Fruit fly (Drosophila melanogaster) whole organism, embryonic: ENCODE measurements around the gene tra.

ENCODE experiments used
- Atf6 ChIP-seq: fragments of 200-800 bp; sonication (Bioruptor generic); IDR thresholded peaks from 2 replicates; pipeline ENCODE4 v1.3.6; 2022; ENCODE audit warnings: missing biosample characterization, missing genetic modification characterization
- CG12236 ChIP-seq: fragments of 200-800 bp; sonication (Bioruptor generic); optimal IDR thresholded peaks from 2 replicates; lab custom pipeline; 2016; ENCODE audit warnings: missing biosample characterization, missing genetic modification characterization
- CG13123 ChIP-seq: fragments of 200-800 bp; sonication (Bioruptor generic); optimal IDR thresholded peaks from 2 replicates; lab custom pipeline; 2016; ENCODE audit warnings: missing biosample characterization, missing genetic modification characterization
- CG13296 ChIP-seq: fragments of 200-800 bp; sonication (Bioruptor generic); optimal IDR thresholded peaks from 3 replicates; lab custom pipeline; 2018; ENCODE audit warnings: missing biosample characterization, mild to moderate bottlenecking, missing genetic modification characterization
- CG13624 ChIP-seq: fragments of 200-800 bp; sonication (Bioruptor generic); optimal IDR thresholded peaks from 2 replicates; lab custom pipeline; 2016; ENCODE audit warnings: missing biosample characterization, missing genetic modification characterization
- CG1647 ChIP-seq: fragments of 200-800 bp; sonication (Bioruptor generic); optimal IDR thresholded peaks from 3 replicates; lab custom pipeline; 2016; ENCODE audit warnings: missing biosample characterization, missing genetic modification characterization
- CG18476 ChIP-seq: fragments of 200-800 bp; sonication (Bioruptor generic); optimal IDR thresholded peaks from 2 replicates; lab custom pipeline; 2016; ENCODE audit warnings: missing biosample characterization, mild to moderate bottlenecking, missing genetic modification characterization
- CG2120 ChIP-seq: fragments of 200-800 bp; sonication (Bioruptor generic); optimal IDR thresholded peaks from 3 replicates; lab custom pipeline; 2016; ENCODE audit warnings: missing biosample characterization, missing genetic modification characterization
- CG2712 ChIP-seq: fragments of 200-800 bp; optimal IDR thresholded peaks from 3 replicates; lab custom pipeline; 2019; ENCODE audit warnings: missing biosample characterization, mild to moderate bottlenecking, missing genetic modification characterization, moderate library complexity
- CG2875 ChIP-seq: fragments of 200-800 bp; sonication (Bioruptor generic); optimal IDR thresholded peaks from 2 replicates; lab custom pipeline; 2017; ENCODE audit warnings: missing biosample characterization, mild to moderate bottlenecking, missing genetic modification characterization, missing genetic modification reagents
- CG30431 ChIP-seq: fragments of 200-800 bp; sonication (Bioruptor generic); optimal IDR thresholded peaks from 2 replicates; lab custom pipeline; 2017; ENCODE audit warnings: missing biosample characterization, missing genetic modification characterization
- CG32772 ChIP-seq: fragments of 200-800 bp; sonication (Bioruptor generic); IDR thresholded peaks from 2 replicates; pipeline ENCODE4 v1.3.6; 2022; ENCODE audit warnings: missing biosample characterization, missing genetic modification characterization
- CG34224 ChIP-seq: fragments of 200-800 bp; sonication (Bioruptor generic); IDR thresholded peaks from 3 replicates; pipeline ENCODE4 v1.3.6; 2022; ENCODE audit warnings: missing biosample characterization, missing genetic modification characterization; ENCODE audit not compliant: partially characterized antibody
- CG4282 ChIP-seq: fragments of 200-800 bp; sonication (Bioruptor generic); optimal IDR thresholded peaks from 2 replicates; lab custom pipeline; 2016; ENCODE audit warnings: missing biosample characterization, missing genetic modification characterization
- CG4404 ChIP-seq: fragments of 200-800 bp; sonication (Bioruptor generic); IDR thresholded peaks from 2 replicates; pipeline ENCODE4 v1.3.6; 2022; ENCODE audit warnings: missing biosample characterization, missing genetic modification characterization
- CG4730 ChIP-seq: fragments of 200-800 bp; sonication (Bioruptor generic); IDR thresholded peaks from 2 replicates; pipeline ENCODE4 v1.3.6; 2022; ENCODE audit warnings: missing biosample characterization, missing genetic modification characterization
- CG5180 ChIP-seq: fragments of 200-800 bp; sonication (Bioruptor generic); optimal IDR thresholded peaks from 3 replicates; lab custom pipeline; 2017; ENCODE audit warnings: missing biosample characterization, missing genetic modification characterization, mild to moderate bottlenecking, moderate library complexity, missing genetic modification reagents
- CG5953 ChIP-seq: fragments of 200-800 bp; sonication (Bioruptor generic); IDR thresholded peaks from 2 replicates; pipeline ENCODE4 v1.3.6; 2022; ENCODE audit warnings: missing biosample characterization, missing genetic modification characterization
- CG7963 ChIP-seq: fragments of 200-800 bp; sonication (Bioruptor generic); IDR thresholded peaks from 3 replicates; pipeline ENCODE4 v1.3.6; 2022; ENCODE audit warnings: missing biosample characterization, missing genetic modification characterization; ENCODE audit not compliant: partially characterized antibody
- CG8290 ChIP-seq, 3 experiments: fragments of 200-800 bp; sonication (Bioruptor generic); optimal IDR thresholded peaks; 2 replicates each; lab custom pipeline; 2016 to 2019; ENCODE audit warnings: missing biosample characterization in 3 of 3, missing genetic modification characterization in 3 of 3, mild to moderate bottlenecking in 2 of 3, moderate library complexity in 1 of 3
- CTCF ChIP-seq: fragments of 200-800 bp; sonication (Bioruptor generic); optimal IDR thresholded peaks from 2 replicates; lab custom pipeline; 2017; ENCODE audit warnings: missing biosample characterization, mild to moderate bottlenecking, missing genetic modification characterization, moderate library complexity
- Hey ChIP-seq: fragments of 200-800 bp; sonication (Bioruptor generic); optimal IDR thresholded peaks from 3 replicates; lab custom pipeline; 2018; ENCODE audit warnings: missing biosample characterization, mild to moderate bottlenecking, missing genetic modification characterization
- Med ChIP-seq: fragments of 200-800 bp; sonication (Bioruptor generic); peaks from one replicate; lab custom pipeline; 2016; ENCODE audit warnings: missing biosample characterization, missing genetic modification characterization, mild to moderate bottlenecking, inconsistent platforms, moderate library complexity
- Oli ChIP-seq: fragments of 200-800 bp; sonication (Bioruptor generic); optimal IDR thresholded peaks from 2 replicates; lab custom pipeline; 2018; ENCODE audit warnings: missing biosample characterization, mild to moderate bottlenecking, missing genetic modification characterization, moderate library complexity
- Opbp ChIP-seq: fragments of 200-800 bp; sonication (Bioruptor generic); IDR thresholded peaks from 3 replicates; pipeline ENCODE4 v1.3.6; 2022; ENCODE audit warnings: missing biosample characterization, missing genetic modification characterization; ENCODE audit not compliant: partially characterized antibody
- ase ChIP-seq: fragments of 200-800 bp; sonication (Bioruptor generic); IDR thresholded peaks from 3 replicates; pipeline ENCODE4 v1.3.6; 2022; ENCODE audit warnings: missing biosample characterization, missing genetic modification characterization
- bsh ChIP-seq, 2 experiments: fragments of 200-800 bp; sonication (Bioruptor generic); optimal IDR thresholded peaks; 2 replicates each; lab custom pipeline; 2017 to 2018; ENCODE audit warnings: mild to moderate bottlenecking in 2 of 2, missing biosample characterization in 2 of 2, missing genetic modification characterization in 2 of 2, moderate library complexity in 1 of 2
- cas ChIP-seq: fragments of 200-800 bp; sonication (Bioruptor generic); IDR thresholded peaks from 2 replicates; pipeline ENCODE4 v1.3.6; 2022; ENCODE audit warnings: missing biosample characterization, missing genetic modification characterization
- danr ChIP-seq: fragments of 200-800 bp; sonication (Bioruptor generic); IDR thresholded peaks from 2 replicates; pipeline ENCODE4 v1.3.6; 2022; ENCODE audit warnings: missing biosample characterization, missing genetic modification characterization
- exex ChIP-seq: fragments of 200-800 bp; sonication (Bioruptor generic); optimal IDR thresholded peaks from 4 replicates; lab custom pipeline; 2018; ENCODE audit warnings: missing biosample characterization, mild to moderate bottlenecking, missing genetic modification characterization, moderate library complexity
- ind ChIP-seq: fragments of 200-800 bp; sonication (Bioruptor generic); optimal IDR thresholded peaks from 3 replicates; lab custom pipeline; 2016; ENCODE audit warnings: missing biosample characterization, missing genetic modification characterization
- lov ChIP-seq, 2 experiments: fragments of 200-800 bp in 1 of 2; fragments of >200 bp in 1 of 2; sonication (Bioruptor generic) in 1 of 2; IDR thresholded peaks in 1 of 2; optimal IDR thresholded peaks in 1 of 2; 2 replicates in 1 of 2; 3 replicates in 1 of 2; pipeline versions ENCODE4 v1.3.6 to Lab custom; 2017 to 2022; ENCODE audit warnings: missing biosample characterization in 1 of 2, missing genetic modification characterization in 1 of 2
- maf-S ChIP-seq: fragments of 200-800 bp; sonication (Bioruptor generic); optimal IDR thresholded peaks from 2 replicates; lab custom pipeline; 2016; ENCODE audit warnings: missing biosample characterization, missing genetic modification characterization
- mld ChIP-seq: fragments of 200-800 bp; sonication (Bioruptor generic); IDR thresholded peaks from 3 replicates; pipeline ENCODE4 v1.3.6; 2022; ENCODE audit warnings: missing biosample characterization, missing genetic modification characterization; ENCODE audit not compliant: partially characterized antibody
- nerfin-1 ChIP-seq: fragments of 200-800 bp; sonication (Bioruptor generic); optimal IDR thresholded peaks from 3 replicates; lab custom pipeline; 2019; ENCODE audit warnings: missing biosample characterization, mild to moderate bottlenecking, missing genetic modification characterization, moderate library complexity
- p53 ChIP-seq: fragments of 200-800 bp; sonication (Bioruptor generic); optimal IDR thresholded peaks from 2 replicates; lab custom pipeline; 2016; ENCODE audit warnings: missing biosample characterization, missing genetic modification characterization
- pan ChIP-seq, 4 experiments: fragments of >200 bp in 3 of 4; fragments of 200-800 bp in 1 of 4; sonication (Bioruptor generic) in 1 of 4; optimal IDR thresholded peaks in 3 of 4; IDR thresholded peaks in 1 of 4; 2 replicates each; pipeline versions ENCODE4 v1.3.6 to Lab custom; 2017 to 2022; ENCODE audit warnings: missing biosample characterization in 2 of 4, missing genetic modification characterization in 2 of 4, mixed read lengths in 1 of 4
- pb ChIP-seq: fragments of 200-800 bp; sonication (Bioruptor generic); optimal IDR thresholded peaks from 3 replicates; lab custom pipeline; 2016; ENCODE audit warnings: missing biosample characterization, missing genetic modification characterization
- prd ChIP-seq, 3 experiments: fragments of >200 bp in 2 of 3; fragments of 200-800 bp in 1 of 3; sonication (Bioruptor generic) in 1 of 3; optimal IDR thresholded peaks in 2 of 3; IDR thresholded peaks in 1 of 3; 2 replicates in 2 of 3; 3 replicates in 1 of 3; pipeline versions ENCODE4 v1.3.6 to Lab custom; 2017 to 2022; ENCODE audit warnings: missing biosample characterization in 1 of 3, missing genetic modification characterization in 1 of 3
- pros ChIP-seq: fragments of 200-800 bp; sonication (Bioruptor generic); optimal IDR thresholded peaks from 3 replicates; lab custom pipeline; 2019; ENCODE audit warnings: missing biosample characterization, mild to moderate bottlenecking, missing genetic modification characterization, moderate library complexity
- pum ChIP-seq: fragments of 200-800 bp; sonication (Bioruptor generic); optimal IDR thresholded peaks from 2 replicates; lab custom pipeline; 2016; ENCODE audit warnings: missing biosample characterization, missing genetic modification characterization
- row ChIP-seq: fragments of 200-800 bp; sonication (Bioruptor generic); IDR thresholded peaks from 3 replicates; pipeline ENCODE4 v1.3.6; 2022; ENCODE audit warnings: missing biosample characterization, missing genetic modification characterization
- salm ChIP-seq: fragments of 200-800 bp; sonication (Bioruptor generic); optimal IDR thresholded peaks from 2 replicates; lab custom pipeline; 2018; ENCODE audit warnings: missing biosample characterization, mild to moderate bottlenecking, missing genetic modification characterization
- sqz ChIP-seq: fragments of 200-800 bp; sonication (Bioruptor generic); optimal IDR thresholded peaks from 3 replicates; lab custom pipeline; 2018; ENCODE audit warnings: missing biosample characterization, mild to moderate bottlenecking, missing genetic modification characterization
- trh ChIP-seq: fragments of 200-800 bp; sonication (Bioruptor generic); optimal IDR thresholded peaks from 2 replicates; lab custom pipeline; 2016; ENCODE audit warnings: missing biosample characterization, missing genetic modification characterization
- vfl ChIP-seq: fragments of 200-800 bp; sonication (Bioruptor generic); optimal IDR thresholded peaks from 2 replicates; lab custom pipeline; 2016; ENCODE audit warnings: missing biosample characterization, missing genetic modification characterization

tra gene

dm6 chr3L:16634091-16634490 lies 43.2 kb upstream of the tra start:
- TF ChIP-seq CG4404, result no peak
- TF ChIP-seq sqz (GFP tag; lab: Kevin White, UChicago), result peak; percentile 53
- TF ChIP-seq pros (GFP tag; lab: Kevin White, UChicago), result peak; percentile 84
- TF ChIP-seq, all 482 proteins: peak for 2

dm6 chr3L:16631844-16632537 lies 41.1 kb upstream of the tra start:
- TF ChIP-seq Med (GFP tag; lab: Kevin White, UChicago) (peak; percentile 68), prd (optimal IDR thresholded peaks at IDR 0.05; lab: Kevin White, UChicago) (no peak), prd (GFP tag; IDR thresholded peaks at IDR 0.05; lab: Robert Waterston, UW) (peak; percentile 61; the same call in 2 of the 3 replicates), p53 (GFP tag; lab: Kevin White, UChicago) (no peak), Oli (tag; lab: Kevin White, UChicago) (no peak), CG5180 (GFP tag; lab: Kevin White, UChicago) (no peak), CG2120 (GFP tag; lab: Kevin White, UChicago) (no peak), pan (optimal IDR thresholded peaks at IDR 0.05; lab: Kevin White, UChicago) (no peak), pan (GFP tag; optimal IDR thresholded peaks at IDR 0.05 in 1 of 2, IDR thresholded peaks at IDR 0.05 in 1 of 2) (peak in 1 of 2 experiments; percentile 20), CG13624 (GFP tag; lab: Kevin White, UChicago) (no peak), vfl (no peak), CG13123 (GFP tag; lab: Kevin White, UChicago) (no peak), ase (GFP tag; lab: Robert Waterston, UW) (no peak), pb (no peak), Opbp (GFP tag; lab: Robert Waterston, UW) (no peak), maf-S (GFP tag; lab: Kevin White, UChicago) (no peak), CG5953 (GFP tag; lab: Robert Waterston, UW) (no peak), salm (tag; lab: Kevin White, UChicago) (no peak), trh (GFP tag; lab: Kevin White, UChicago) (no peak), CG4282 (no peak), CG2712 (tag; lab: Kevin White, UChicago) (peak; percentile 15), exex (tag; lab: Kevin White, UChicago) (no peak), CG1647 (no peak), CG32772 (no peak), CG7963 (GFP tag; lab: Robert Waterston, UW) (no peak), CG4730 (no peak), ind (GFP tag; lab: Kevin White, UChicago) (no peak), CG13296 (GFP tag; lab: Kevin White, UChicago) (no peak), Hey (tag; lab: Kevin White, UChicago) (no peak), nerfin-1 (no peak), CG2875 (GFP tag; lab: Kevin White, UChicago) (no peak), mld (GFP tag; lab: Robert Waterston, UW) (no peak), pum (GFP tag; lab: Kevin White, UChicago) (no peak), row (GFP tag; lab: Robert Waterston, UW) (no peak), CG34224 (GFP tag; lab: Robert Waterston, UW) (no peak), CG8290 (GFP tag; optimal IDR thresholded peaks at IDR 0.05; lab: Kevin White, UChicago) (peak; percentile 23), CG8290 (tag; optimal IDR thresholded peaks at IDR 0.05; lab: Kevin White, UChicago) (no peak), CG30431 (GFP tag; lab: Kevin White, UChicago) (no peak), CG18476 (no peak), lov (optimal IDR thresholded peaks at IDR 0.05; lab: Kevin White, UChicago) (no peak), lov (GFP tag; IDR thresholded peaks at IDR 0.05; lab: Robert Waterston, UW) (0 out of 3 replicates have a peak, but pooled peaks have one; percentile 30), CTCF (peak; percentile 77), Atf6 (GFP tag; lab: Robert Waterston, UW) (no peak), cas (GFP tag; lab: Robert Waterston, UW) (no peak), danr (GFP tag; lab: Robert Waterston, UW) (no peak), bsh (GFP tag; optimal IDR thresholded peaks at IDR 0.05; lab: Kevin White, UChicago) (peak in 1 of 2 experiments; percentile 16), CG12236 (GFP tag; lab: Kevin White, UChicago) (no peak), pros (GFP tag; lab: Kevin White, UChicago) (no peak)
